Fruit fly (Drosophila melanogaster) whole organism, wandering third instar larva: ENCODE results near the gene CG10747.

Source experiments
- CG9705 ChIP-seq: fragments of 200-800 bp; sonication (Bioruptor generic); optimal IDR thresholded peaks from 2 replicates; lab custom pipeline; 2018; ENCODE audit warnings: missing biosample characterization, mild to moderate bottlenecking, missing genetic modification characterization
- CrebA ChIP-seq: fragments of 200-800 bp; sonication (Bioruptor generic); optimal IDR thresholded peaks from 2 replicates; lab custom pipeline; 2016; ENCODE audit warnings: missing biosample characterization, mild to moderate bottlenecking, missing genetic modification characterization, borderline replicate concordance
- Dfd ChIP-seq: fragments of >200 bp; optimal IDR thresholded peaks from 2 replicates; lab custom pipeline; 2017; ENCODE audit warnings: missing biosample characterization, missing genetic modification characterization
- Dif ChIP-seq: fragments of 200-275, 200-300 bp; sonication (Bioruptor generic); optimal IDR thresholded peaks from 2 replicates; lab custom pipeline; 2018; ENCODE audit warnings: missing biosample characterization, missing genetic modification characterization; ENCODE audit not compliant: partially characterized antibody
- GATAd ChIP-seq: sonication (Bioruptor generic); optimal IDR thresholded peaks from 2 replicates; lab custom pipeline; 2016; ENCODE audit warnings: missing biosample characterization, missing genetic modification characterization
- HLH106 ChIP-seq: fragments of 200-800 bp; optimal IDR thresholded peaks from 3 replicates; lab custom pipeline; 2019; ENCODE audit warnings: missing biosample characterization, mild to moderate bottlenecking, missing genetic modification characterization, moderate library complexity
- Hnf4 ChIP-seq: fragments of 200-800 bp; sonication (Bioruptor generic); optimal IDR thresholded peaks from 2 replicates; lab custom pipeline; 2016; ENCODE audit warnings: missing biosample characterization, mild to moderate bottlenecking, missing genetic modification characterization
- Hr78 ChIP-seq: fragments of >200 bp; optimal IDR thresholded peaks from 2 replicates; lab custom pipeline; 2017; ENCODE audit warnings: missing biosample characterization, missing genetic modification characterization
- Hr83 ChIP-seq: fragments of 200-300 bp; sonication (Bioruptor generic); optimal IDR thresholded peaks from 2 replicates; lab custom pipeline; 2016; ENCODE audit warnings: missing biosample characterization, mild to moderate bottlenecking, missing genetic modification characterization, moderate library complexity; ENCODE audit not compliant: poor library complexity, severe bottlenecking
- Mio ChIP-seq: sonication (Bioruptor generic); optimal IDR thresholded peaks from 2 replicates; lab custom pipeline; 2016; ENCODE audit warnings: missing biosample characterization, missing genetic modification characterization
- Myc ChIP-seq: fragments of >200 bp; optimal IDR thresholded peaks from 2 replicates; lab custom pipeline; 2017
- N ChIP-seq: fragments of >200 bp; optimal IDR thresholded peaks from 2 replicates; lab custom pipeline; 2018; ENCODE audit warnings: missing biosample characterization, missing external identifiers, missing genetic modification characterization
- OdsH ChIP-seq: fragments of 200-800 bp; sonication (Bioruptor generic); optimal IDR thresholded peaks from 2 replicates; lab custom pipeline; 2016; ENCODE audit warnings: missing biosample characterization, mild to moderate bottlenecking, missing genetic modification characterization
- Rel ChIP-seq, 2 experiments: fragments of 200-800 bp; sonication (Bioruptor generic) in 1 of 2; optimal IDR thresholded peaks; 2 replicates in 1 of 2; 3 replicates in 1 of 2; lab custom pipeline; 2016 to 2019; ENCODE audit warnings: mild to moderate bottlenecking in 2 of 2, missing biosample characterization in 2 of 2, missing genetic modification characterization in 2 of 2, moderate library complexity in 1 of 2
- br ChIP-seq: fragments of 200-800 bp; sonication (Bioruptor generic); optimal IDR thresholded peaks from 2 replicates; lab custom pipeline; 2016; ENCODE audit warnings: missing biosample characterization, missing genetic modification characterization
- brk ChIP-seq: fragments of 200-800 bp; sonication (Bioruptor generic); optimal IDR thresholded peaks from 2 replicates; lab custom pipeline; 2016; ENCODE audit warnings: missing biosample characterization, mild to moderate bottlenecking, missing genetic modification characterization
- dmrt93B ChIP-seq: fragments of 200-800 bp; sonication (Bioruptor generic); optimal IDR thresholded peaks from 2 replicates; lab custom pipeline; 2018; ENCODE audit warnings: missing biosample characterization, mild to moderate bottlenecking, missing genetic modification characterization
- dsf ChIP-seq: sonication (Bioruptor generic); optimal IDR thresholded peaks from 2 replicates; lab custom pipeline; 2016; ENCODE audit warnings: missing biosample characterization, missing genetic modification characterization, borderline replicate concordance
- ey ChIP-seq: fragments of 200-800 bp; sonication (Bioruptor generic); optimal IDR thresholded peaks from 2 replicates; lab custom pipeline; 2016; ENCODE audit warnings: missing biosample characterization, missing genetic modification characterization
- foxo ChIP-seq, 2 experiments: fragments of 200-800 bp; sonication (Bioruptor generic); optimal IDR thresholded peaks; 2 replicates in 1 of 2; 3 replicates in 1 of 2; lab custom pipeline; 2016 to 2017; ENCODE audit warnings: missing biosample characterization in 2 of 2, missing genetic modification characterization in 2 of 2
- fru ChIP-seq: fragments of 200-800 bp; sonication (Bioruptor generic); optimal IDR thresholded peaks from 3 replicates; lab custom pipeline; 2016; ENCODE audit warnings: missing biosample characterization, mild to moderate bottlenecking, missing genetic modification characterization
- h ChIP-seq: fragments of 200-800 bp; sonication (Bioruptor generic); optimal IDR thresholded peaks from 3 replicates; lab custom pipeline; 2016; ENCODE audit warnings: missing biosample characterization, mild to moderate bottlenecking, missing genetic modification characterization
- jim ChIP-seq: fragments of 175-275, 200-325 bp; sonication (Bioruptor generic); optimal IDR thresholded peaks from 2 replicates; lab custom pipeline; 2016; ENCODE audit warnings: missing biosample characterization, mild to moderate bottlenecking, missing genetic modification characterization
- lola ChIP-seq: fragments of >200 bp; optimal IDR thresholded peaks from 2 replicates; lab custom pipeline; 2017; ENCODE audit warnings: missing biosample characterization, missing genetic modification characterization
- psq ChIP-seq: fragments of 200-800 bp; sonication (Bioruptor generic); optimal IDR thresholded peaks from 3 replicates; lab custom pipeline; 2017; ENCODE audit warnings: missing biosample characterization, mild to moderate bottlenecking, missing genetic modification characterization, moderate library complexity
- rgr ChIP-seq: fragments of 200-800 bp; sonication (Bioruptor generic); optimal IDR thresholded peaks from 3 replicates; lab custom pipeline; 2016; ENCODE audit warnings: missing biosample characterization, mild to moderate bottlenecking, missing genetic modification characterization
- sage ChIP-seq: fragments of 200-800 bp; sonication (Bioruptor generic); optimal IDR thresholded peaks from 2 replicates; lab custom pipeline; 2016; ENCODE audit warnings: missing biosample characterization, mild to moderate bottlenecking, missing genetic modification characterization
- sv ChIP-seq: fragments of 200-800 bp; sonication (Bioruptor generic); optimal IDR thresholded peaks from 3 replicates; lab custom pipeline; 2016; ENCODE audit warnings: missing biosample characterization, missing genetic modification characterization
- tai ChIP-seq: sonication (Bioruptor generic); optimal IDR thresholded peaks from 2 replicates; lab custom pipeline; 2016; ENCODE audit warnings: missing biosample characterization, missing genetic modification characterization
- usp ChIP-seq: fragments of >200 bp; optimal IDR thresholded peaks from 2 replicates; lab custom pipeline; 2017; ENCODE audit warnings: missing biosample characterization, missing genetic modification characterization

The CG10747 gene

dm6 chr2L:20084785-20085555 lies 6.2 kb downstream of the CG10747 start, which contains the start of gene fok (continued):
- no peak for TF ChIP-seq CrebA (GFP tag; lab: Kevin White, UChicago)
- no peak for TF ChIP-seq lola
- TF ChIP-seq jim (GFP tag; lab: Kevin White, UChicago): peak; percentile 46

dm6 chr2L:20084068-20084651 lies 7.0 kb downstream of the CG10747 start:
- TF ChIP-seq Dfd (GFP tag; lab: Kevin White, UChicago) (no peak), Hr83 (GFP tag; lab: Kevin White, UChicago) (no peak), Hr78 (GFP tag; lab: Kevin White, UChicago) (no peak), HLH106 (tag; lab: Kevin White, UChicago) (no peak), sv (no peak), brk (GFP tag; lab: Kevin White, UChicago) (no peak), dmrt93B (GFP tag; lab: Kevin White, UChicago) (no peak), OdsH (GFP tag; lab: Kevin White, UChicago) (no peak), lola (no peak), sage (GFP tag; lab: Kevin White, UChicago) (no peak), Rel (GFP tag; optimal IDR thresholded peaks at IDR 0.05; lab: Kevin White, UChicago) (no peak), Rel (tag; optimal IDR thresholded peaks at IDR 0.05; lab: Kevin White, UChicago) (no peak), GATAd (GFP tag; lab: Kevin White, UChicago) (no peak), psq (GFP tag; lab: Kevin White, UChicago) (no peak), CG9705 (GFP tag; lab: Kevin White, UChicago) (no peak), tai (GFP tag; lab: Kevin White, UChicago) (no peak), usp (GFP tag; lab: Kevin White, UChicago) (no peak), foxo (GFP tag; optimal IDR thresholded peaks at IDR 0.05; lab: Kevin White, UChicago) (no peak)

- TF ChIP-seq HLH106 (tag; lab: Kevin White, UChicago): peak; percentile 22
- TF ChIP-seq ey (GFP tag; lab: Kevin White, UChicago): peak; percentile 39
- TF ChIP-seq dmrt93B (GFP tag; lab: Kevin White, UChicago): peak; percentile 25
- TF ChIP-seq brk (GFP tag; lab: Kevin White, UChicago): peak; percentile 21
- TF ChIP-seq GATAd (GFP tag; lab: Kevin White, UChicago): no peak
- TF ChIP-seq Mio: no peak
- TF ChIP-seq N (GFP tag; lab: Kevin White, UChicago): no peak
- TF ChIP-seq sv: no peak
- TF ChIP-seq foxo (GFP tag; optimal IDR thresholded peaks at IDR 0.05; lab: Kevin White, UChicago): peak in 1 of 2 experiments; percentile 57
- TF ChIP-seq fru: peak; percentile 8
- peak; percentile 53 for TF ChIP-seq rgr (GFP tag; lab: Kevin White, UChicago)
- peak; percentile 8 for TF ChIP-seq psq (GFP tag; lab: Kevin White, UChicago)
- peak; percentile 33 for TF ChIP-seq Hnf4 (GFP tag; lab: Kevin White, UChicago)
- TF ChIP-seq OdsH (GFP tag; lab: Kevin White, UChicago): peak; percentile 47
- peak; percentile 47 for TF ChIP-seq h
- no peak for TF ChIP-seq Dif (GFP tag; lab: Kevin White, UChicago)
- no peak for TF ChIP-seq Myc
- no peak for TF ChIP-seq dsf (GFP tag; lab: Kevin White, UChicago)
- no peak for TF ChIP-seq usp (GFP tag; lab: Kevin White, UChicago)
- TF ChIP-seq br (GFP tag; lab: Kevin White, UChicago): peak; percentile 22
- TF ChIP-seq, all 38 proteins: peak for 12
Measured at dm6 chr2L:20082965-20083855, 7.9 kb downstream of the CG10747 start.
